Worm (Caenorhabditis elegans) whole organism, L3 larva: Measurements from ENCODE around the gene srw-9.

Experiments used
- R02D3.7 ChIP-seq: fragments of 150-350 bp; optimal IDR thresholded peaks from 2 replicates; lab custom pipeline; 2014; ENCODE audit warnings: missing biosample characterization, missing genetic modification characterization
- ZK546.5 ChIP-seq: sonication (generic microtip); optimal IDR thresholded peaks from 2 replicates; lab custom pipeline; 2017; ENCODE audit warnings: missing biosample characterization, missing genetic modification characterization
- ama-1 ChIP-seq: fragments of 150-350 bp; optimal IDR thresholded peaks from 2 replicates; lab custom pipeline; 2018
- elt-1 ChIP-seq: fragments of 150-350 bp; optimal IDR thresholded peaks from 2 replicates; lab custom pipeline; 2014; ENCODE audit warnings: missing biosample characterization, missing genetic modification characterization
- fkh-10 ChIP-seq: sonication (generic microtip); optimal IDR thresholded peaks from 2 replicates; lab custom pipeline; 2017; ENCODE audit warnings: missing biosample characterization, missing genetic modification reagents, missing genetic modification characterization
- fos-1 ChIP-seq: fragments of 150-350 bp; optimal IDR thresholded peaks from 2 replicates; lab custom pipeline; 2014; ENCODE audit warnings: missing biosample characterization, missing genetic modification characterization
- nhr-11 ChIP-seq: fragments of 150-350 bp; optimal IDR thresholded peaks from 2 replicates; lab custom pipeline; 2014; ENCODE audit warnings: missing biosample characterization, missing genetic modification characterization
- nhr-23 ChIP-seq: fragments of 150-350 bp; optimal IDR thresholded peaks from 2 replicates; lab custom pipeline; 2014; ENCODE audit warnings: missing biosample characterization, missing genetic modification reagents, missing genetic modification characterization
- nhr-76 ChIP-seq: fragments of 150-350 bp; sonication (generic microtip); optimal IDR thresholded peaks from 5 replicates; lab custom pipeline; 2014; ENCODE audit warnings: missing biosample characterization, missing genetic modification characterization
- nhr-77 ChIP-seq: fragments of 150-350 bp; optimal IDR thresholded peaks from 2 replicates; lab custom pipeline; 2014; ENCODE audit warnings: missing biosample characterization, missing genetic modification characterization
- pqm-1 ChIP-seq: fragments of 150-350 bp; optimal IDR thresholded peaks from 2 replicates; lab custom pipeline; 2017; ENCODE audit warnings: missing biosample characterization, missing genetic modification characterization, inconsistent platforms
- sea-2 ChIP-seq: fragments of 150-350 bp; sonication (generic microtip); optimal IDR thresholded peaks from 4 replicates; lab custom pipeline; 2014; ENCODE audit warnings: missing biosample characterization, missing genetic modification reagents, missing genetic modification characterization
- unc-62 ChIP-seq: fragments of 150-350 bp; sonication (generic microtip); optimal IDR thresholded peaks from 4 replicates; lab custom pipeline; 2014; ENCODE audit warnings: missing biosample characterization, missing genetic modification reagents, missing genetic modification characterization
- ztf-11 ChIP-seq: fragments of 150-350 bp; optimal IDR thresholded peaks from 2 replicates; lab custom pipeline; 2014; ENCODE audit warnings: missing biosample characterization, missing genetic modification characterization

- TF ChIP-seq nhr-76 (tag; lab: Kevin White, UChicago) = no peak
- TF ChIP-seq nhr-11 (tag; lab: Kevin White, UChicago) = no peak
- TF ChIP-seq fos-1 (tag; lab: Kevin White, UChicago) = no peak
- TF ChIP-seq fkh-10 (GFP tag; lab: Kevin White, UChicago) = no peak
- no peak for TF ChIP-seq ama-1 (lab: Kevin White, UChicago)
- no peak for TF ChIP-seq sea-2 (GFP tag; lab: Kevin White, UChicago)
- TF ChIP-seq nhr-77 (tag; lab: Kevin White, UChicago) = no peak
- no peak for TF ChIP-seq ZK546.5
- TF ChIP-seq nhr-23 = no peak
- TF ChIP-seq pqm-1 (tag; lab: Kevin White, UChicago) = no peak
- no peak for TF ChIP-seq elt-1
- TF ChIP-seq unc-62 (GFP tag; lab: Kevin White, UChicago) = no peak
- TF ChIP-seq ztf-11 (tag; lab: Kevin White, UChicago) = no peak
- no peak for TF ChIP-seq R02D3.7 (tag; lab: Kevin White, UChicago)
These were observed 28.0 kb downstream of the srw-9 start for ce11 chrIII:12785427-12785826.
